Fruit fly (Drosophila melanogaster): ENCODE measurements around the gene CG32720.

dm6 chrX:7490927-7491326 is 45.8 kb downstream of the CG32720 start:
- peak; percentile 58 for TF ChIP-seq br (GFP tag; optimal IDR thresholded peaks at IDR 0.05)
- no peak for TF ChIP-seq lola (GFP tag; optimal IDR thresholded peaks at IDR 0.05)

Data from whole organism, wandering third instar larva.